Worm (Caenorhabditis elegans): ENCODE data around the gene erp-44.2.

Gene erp-44.2

ce11 chrIV:7844333-7844973 is 10.0 kb upstream of the erp-44.2 start:
- TF ChIP-seq ham-2 (GFP tag; optimal IDR thresholded peaks at IDR 0.05) = no peak
- TF ChIP-seq cnd-1 (tag; optimal IDR thresholded peaks at IDR 0.05) = no peak
- no peak for TF ChIP-seq ces-1 (GFP tag; optimal IDR thresholded peaks at IDR 0.05)
- TF ChIP-seq ztf-11 (tag; optimal IDR thresholded peaks at IDR 0.05) = no peak
- no peak for TF ChIP-seq ceh-83 (GFP tag; optimal IDR thresholded peaks at IDR 0.05)
- TF ChIP-seq mls-2 (tag; optimal IDR thresholded peaks at IDR 0.05) = no peak
- no peak for TF ChIP-seq sem-2 (GFP tag; optimal IDR thresholded peaks at IDR 0.05)
- no peak for TF ChIP-seq M03D4.4 (tag; optimal IDR thresholded peaks at IDR 0.05)
- no peak for TF ChIP-seq nhr-76 (tag; optimal IDR thresholded peaks at IDR 0.05)
- TF ChIP-seq lsy-2 (tag; optimal IDR thresholded peaks at IDR 0.05) = no peak
- TF ChIP-seq pha-4 (tag; optimal IDR thresholded peaks at IDR 0.05) = no peak

- TF ChIP-seq snpc-4 (tag; optimal IDR thresholded peaks at IDR 0.05) (no peak), mep-1 (tag; optimal IDR thresholded peaks at IDR 0.05) (no peak), mls-2 (tag; optimal IDR thresholded peaks at IDR 0.05) (no peak), cnd-1 (tag; optimal IDR thresholded peaks at IDR 0.05) (no peak), blmp-1 (tag; optimal IDR thresholded peaks at IDR 0.05) (no peak), tbx-8 (GFP tag; optimal IDR thresholded peaks at IDR 0.05) (no peak), zip-8 (tag; optimal IDR thresholded peaks at IDR 0.05) (no peak)
Measured at ce11 chrIV:7841218-7841617, 6.7 kb upstream of the erp-44.2 start.

ce11 chrIV:7839923-7840322 is 5.4 kb upstream of the erp-44.2 start:
- TF ChIP-seq zip-8 (tag; optimal IDR thresholded peaks at IDR 0.05) = no peak
- no peak for TF ChIP-seq hlh-1 (tag; optimal IDR thresholded peaks at IDR 0.05)
- TF ChIP-seq nhr-12 (tag; optimal IDR thresholded peaks at IDR 0.05) = no peak
- TF ChIP-seq mls-2 (tag; optimal IDR thresholded peaks at IDR 0.05) = peak; percentile 25

- no peak for TF ChIP-seq ham-2 (GFP tag; optimal IDR thresholded peaks at IDR 0.05)
- no peak for TF ChIP-seq unc-120 (tag; optimal IDR thresholded peaks at IDR 0.05; ENCODE audit: poor library complexity, severe bottlenecking)
- no peak for TF ChIP-seq blmp-1 (tag; optimal IDR thresholded peaks at IDR 0.05)
- no peak for TF ChIP-seq unc-62 (GFP tag; optimal IDR thresholded peaks at IDR 0.05)
- TF ChIP-seq ces-1 (GFP tag; optimal IDR thresholded peaks at IDR 0.05) = no peak
- TF ChIP-seq nhr-28 (tag; optimal IDR thresholded peaks at IDR 0.05) = no peak
Measured at ce11 chrIV:7838426-7838825, 4.0 kb upstream of the erp-44.2 start, which contains the start of gene C06A6.7. TSS of gene C06A6.7 (minus strand) at chrIV:7838526.

- TF ChIP-seq ham-2 (GFP tag; optimal IDR thresholded peaks at IDR 0.05) (no peak), elt-3 (tag; optimal IDR thresholded peaks at IDR 0.05) (no peak), blmp-1 (tag; optimal IDR thresholded peaks at IDR 0.05) (peak; percentile 6)
Measured at ce11 chrIV:7836491-7836890, 2.0 kb upstream of the erp-44.2 start.

- peak; percentile 23 for TF ChIP-seq ceh-39 (tag; optimal IDR thresholded peaks at IDR 0.05)
- TF ChIP-seq nhr-2 (tag; optimal IDR thresholded peaks at IDR 0.05) = peak; percentile 88
- TF ChIP-seq elt-1 (tag; optimal IDR thresholded peaks at IDR 0.05; ENCODE audit: borderline replicate concordance, insufficient read depth) = no peak
- no peak for TF ChIP-seq lsy-2 (tag; optimal IDR thresholded peaks at IDR 0.05)
- no peak for TF ChIP-seq mab-5 (tag; optimal IDR thresholded peaks at IDR 0.05)
- TF ChIP-seq ham-2 (GFP tag; optimal IDR thresholded peaks at IDR 0.05) = no peak
- TF ChIP-seq mls-2 (tag; optimal IDR thresholded peaks at IDR 0.05) = peak; percentile 20
- TF ChIP-seq mep-1 (tag; optimal IDR thresholded peaks at IDR 0.05) = peak; percentile 15
- TF ChIP-seq drap-1 (GFP tag; optimal IDR thresholded peaks at IDR 0.05) = no peak
Measured at ce11 chrIV:7836030-7836429, 1.6 kb upstream of the erp-44.2 start.

ce11 chrIV:7830151-7830550 is 4.3 kb downstream of the erp-44.2 start, which contains the start of gene mvb-12:
TSS of gene mvb-12 (plus strand) at chrIV:7830525.
- TF ChIP-seq ztf-11 (tag; optimal IDR thresholded peaks at IDR 0.05) = no peak
- peak; percentile 8 for TF ChIP-seq ces-1 (GFP tag; optimal IDR thresholded peaks at IDR 0.05)

Data from whole organism, mixed stage, embryonic.